Fruit fly (Drosophila melanogaster) whole organism, embryonic: ENCODE measurements around the gene Ube3a.
A peak's percentile ranks its signal among the peaks of the same experiment; 100 is the strongest.

ENCODE experiments used
- Adf1 ChIP-seq: fragments of 200-800 bp; sonication (Bioruptor generic); IDR thresholded peaks from 2 replicates; pipeline ENCODE4 v1.3.6; 2022; ENCODE audit warnings: missing biosample characterization, missing genetic modification characterization
- CG10543 ChIP-seq: fragments of 200-800 bp; sonication (Bioruptor generic); optimal IDR thresholded peaks from 3 replicates; lab custom pipeline; 2017; ENCODE audit warnings: missing biosample characterization, mild to moderate bottlenecking, missing genetic modification characterization, moderate library complexity
- CG14667 ChIP-seq: fragments of 200-800 bp; sonication (Bioruptor generic); IDR thresholded peaks from 2 replicates; pipeline ENCODE4 v1.3.6; 2022; ENCODE audit warnings: missing biosample characterization, missing genetic modification characterization
- CG1647 ChIP-seq: fragments of 200-800 bp; sonication (Bioruptor generic); optimal IDR thresholded peaks from 3 replicates; lab custom pipeline; 2016; ENCODE audit warnings: missing biosample characterization, missing genetic modification characterization
- CG18476 ChIP-seq: fragments of 200-800 bp; sonication (Bioruptor generic); optimal IDR thresholded peaks from 2 replicates; lab custom pipeline; 2016; ENCODE audit warnings: missing biosample characterization, mild to moderate bottlenecking, missing genetic modification characterization
- CG2120 ChIP-seq: fragments of 200-800 bp; sonication (Bioruptor generic); optimal IDR thresholded peaks from 3 replicates; lab custom pipeline; 2016; ENCODE audit warnings: missing biosample characterization, missing genetic modification characterization
- CG2199 ChIP-seq: fragments of 200-800 bp; sonication (Bioruptor generic); IDR thresholded peaks from 3 replicates; pipeline ENCODE4 v1.3.6; 2022; ENCODE audit warnings: missing biosample characterization, missing genetic modification characterization
- CG2875 ChIP-seq: fragments of 200-800 bp; sonication (Bioruptor generic); optimal IDR thresholded peaks from 2 replicates; lab custom pipeline; 2017; ENCODE audit warnings: missing biosample characterization, mild to moderate bottlenecking, missing genetic modification characterization, missing genetic modification reagents
- CG31365 ChIP-seq: fragments of 200-800 bp; sonication (Bioruptor generic); optimal IDR thresholded peaks from 2 replicates; lab custom pipeline; 2018; ENCODE audit warnings: missing biosample characterization, mild to moderate bottlenecking, missing genetic modification characterization
- CG3163 ChIP-seq: fragments of 200-800 bp; sonication (Bioruptor generic); optimal IDR thresholded peaks from 3 replicates; lab custom pipeline; 2016; ENCODE audit warnings: missing biosample characterization, missing genetic modification characterization
- CG4617 ChIP-seq: fragments of 200-800 bp; sonication (Bioruptor generic); optimal IDR thresholded peaks from 3 replicates; lab custom pipeline; 2016; ENCODE audit warnings: missing biosample characterization, missing genetic modification characterization, borderline replicate concordance
- CG4820 ChIP-seq: fragments of 200-800 bp; sonication (Bioruptor generic); optimal IDR thresholded peaks from 3 replicates; lab custom pipeline; 2016; ENCODE audit warnings: missing biosample characterization, missing genetic modification characterization
- CG4854 ChIP-seq: fragments of 200-800 bp; sonication (Bioruptor generic); optimal IDR thresholded peaks from 2 replicates; lab custom pipeline; 2016; ENCODE audit warnings: missing biosample characterization, missing genetic modification characterization, inconsistent platforms
- CG6254 ChIP-seq: fragments of 200-800 bp; sonication (Bioruptor generic); optimal IDR thresholded peaks from 3 replicates; lab custom pipeline; 2017; ENCODE audit warnings: mild to moderate bottlenecking, missing biosample characterization, missing genetic modification reagents, missing genetic modification characterization
- CG8281 ChIP-seq: fragments of 200-800 bp; sonication (Bioruptor generic); optimal IDR thresholded peaks from 2 replicates; lab custom pipeline; 2018; ENCODE audit warnings: missing biosample characterization, mild to moderate bottlenecking, missing genetic modification characterization, moderate library complexity
- CG8290 ChIP-seq, 3 experiments: fragments of 200-800 bp; sonication (Bioruptor generic); optimal IDR thresholded peaks; 2 replicates each; lab custom pipeline; 2016 to 2019; ENCODE audit warnings: missing biosample characterization in 3 of 3, missing genetic modification characterization in 3 of 3, mild to moderate bottlenecking in 2 of 3, moderate library complexity in 1 of 3
- D ChIP-seq, 2 experiments: fragments of 200-800 bp in 1 of 2; fragments of >200 bp in 1 of 2; sonication (Bioruptor generic) in 1 of 2; optimal IDR thresholded peaks; 2 replicates in 1 of 2; 3 replicates in 1 of 2; lab custom pipeline; 2017; ENCODE audit warnings: mild to moderate bottlenecking in 1 of 2, missing biosample characterization in 1 of 2, missing genetic modification characterization in 1 of 2, missing genetic modification reagents in 1 of 2
- Dfd ChIP-seq, 2 experiments: fragments of >200 bp; optimal IDR thresholded peaks; 2 replicates each; lab custom pipeline; 2017; ENCODE audit warnings: missing biosample characterization in 2 of 2, missing genetic modification characterization in 2 of 2
- HHEX ChIP-seq: fragments of 200-800 bp; sonication (Bioruptor generic); optimal IDR thresholded peaks from 3 replicates; lab custom pipeline; 2017; ENCODE audit warnings: missing biosample characterization, mild to moderate bottlenecking, missing genetic modification characterization, missing genetic modification reagents
- HLH3B ChIP-seq: fragments of 200-800 bp; sonication (Bioruptor generic); IDR thresholded peaks from 2 replicates; pipeline ENCODE4 v1.3.6; 2022; ENCODE audit warnings: missing biosample characterization, missing genetic modification characterization
- HLH54F ChIP-seq: fragments of 200-800 bp; sonication (Bioruptor generic); optimal IDR thresholded peaks from 3 replicates; lab custom pipeline; 2016; ENCODE audit warnings: missing biosample characterization, missing genetic modification characterization
- Jarid2 ChIP-seq: fragments of 200-800 bp; sonication (Bioruptor generic); optimal IDR thresholded peaks from 3 replicates; lab custom pipeline; 2017; ENCODE audit warnings: mild to moderate bottlenecking, missing biosample characterization, missing genetic modification reagents, missing genetic modification characterization
- MBD-R2 ChIP-seq: fragments of 200-800 bp; sonication (Bioruptor generic); IDR thresholded peaks from 2 replicates; pipeline ENCODE4 v1.3.6; 2022; ENCODE audit warnings: missing biosample characterization, missing genetic modification characterization
- MTF-1 ChIP-seq: fragments of 200-800 bp; sonication (Bioruptor generic); optimal IDR thresholded peaks from 2 replicates; lab custom pipeline; 2018; ENCODE audit warnings: missing biosample characterization, mild to moderate bottlenecking, missing genetic modification characterization, borderline replicate concordance
- Nf-YC ChIP-seq: fragments of 200-800 bp; optimal IDR thresholded peaks from 3 replicates; lab custom pipeline; 2019; ENCODE audit warnings: missing biosample characterization, mild to moderate bottlenecking, missing genetic modification characterization, moderate library complexity
- Poxn ChIP-seq: fragments of 200-800 bp; sonication (Bioruptor generic); IDR thresholded peaks from 2 replicates; pipeline ENCODE4 v1.3.6; 2022; ENCODE audit warnings: missing biosample characterization, missing genetic modification characterization
- Ptx1 ChIP-seq: fragments of 200-800 bp; sonication (Bioruptor generic); IDR thresholded peaks from 2 replicates; pipeline ENCODE4 v1.3.6; 2022; ENCODE audit warnings: missing biosample characterization, missing genetic modification characterization
- abd-A ChIP-seq: fragments of 200-800 bp; sonication (Bioruptor generic); optimal IDR thresholded peaks from 3 replicates; lab custom pipeline; 2019; ENCODE audit warnings: missing biosample characterization, mild to moderate bottlenecking, missing genetic modification characterization, moderate library complexity
- chif ChIP-seq, 2 experiments: fragments of 200-800 bp; sonication (Bioruptor generic); optimal IDR thresholded peaks; 3 replicates each; lab custom pipeline; 2016; ENCODE audit warnings: missing biosample characterization in 2 of 2, missing genetic modification characterization in 2 of 2
- chm ChIP-seq: fragments of 200-800 bp; sonication (Bioruptor generic); IDR thresholded peaks from 2 replicates; pipeline ENCODE4 v1.3.6; 2022; ENCODE audit warnings: missing biosample characterization, missing genetic modification characterization
- dysf ChIP-seq: fragments of 200-800 bp; sonication (Bioruptor generic); IDR thresholded peaks from 3 replicates; pipeline ENCODE4 v1.3.6; 2022; ENCODE audit warnings: missing biosample characterization, missing genetic modification characterization
- gce ChIP-seq: fragments of 200-800 bp; sonication (Bioruptor generic); IDR thresholded peaks from 3 replicates; pipeline ENCODE4 v1.3.6; 2022; ENCODE audit warnings: missing biosample characterization, missing genetic modification characterization
- gro ChIP-seq: fragments of 200-800 bp; sonication (Bioruptor generic); optimal IDR thresholded peaks from 2 replicates; lab custom pipeline; 2016; ENCODE audit warnings: missing biosample characterization, missing genetic modification characterization
- her ChIP-seq: fragments of 200-800 bp; sonication (Bioruptor generic); optimal IDR thresholded peaks from 2 replicates; lab custom pipeline; 2016; ENCODE audit warnings: missing biosample characterization, missing genetic modification characterization
- insv ChIP-seq, 2 experiments: fragments of 200-800 bp; sonication (Bioruptor generic); optimal IDR thresholded peaks; 3 replicates each; lab custom pipeline; 2016 to 2018; ENCODE audit warnings: missing biosample characterization in 2 of 2, missing genetic modification characterization in 2 of 2
- klu ChIP-seq: fragments of 200-800 bp; sonication (Bioruptor generic); IDR thresholded peaks from 2 replicates; pipeline ENCODE4 v1.3.6; 2022; ENCODE audit warnings: missing biosample characterization, missing genetic modification characterization
- nom ChIP-seq: fragments of 200-800 bp; sonication (Bioruptor generic); optimal IDR thresholded peaks from 2 replicates; lab custom pipeline; 2017; ENCODE audit warnings: missing biosample characterization, missing genetic modification characterization, mild to moderate bottlenecking, moderate library complexity, missing genetic modification reagents
- rib ChIP-seq: fragments of 200-800 bp; sonication (Bioruptor generic); IDR thresholded peaks from 2 replicates; pipeline ENCODE4 v1.3.6; 2022; ENCODE audit warnings: missing biosample characterization, missing genetic modification characterization
- row ChIP-seq: fragments of 200-800 bp; sonication (Bioruptor generic); IDR thresholded peaks from 3 replicates; pipeline ENCODE4 v1.3.6; 2022; ENCODE audit warnings: missing biosample characterization, missing genetic modification characterization
- sens ChIP-seq: fragments of 200-800 bp; sonication (Bioruptor generic); peaks from one replicate; lab custom pipeline; 2016; ENCODE audit warnings: missing biosample characterization, missing genetic modification characterization
- shn ChIP-seq: fragments of 200-800 bp; sonication (Bioruptor generic); optimal IDR thresholded peaks from 3 replicates; lab custom pipeline; 2016; ENCODE audit warnings: missing biosample characterization, missing genetic modification characterization
- stc ChIP-seq: fragments of 200-800 bp; sonication (Bioruptor generic); IDR thresholded peaks from 2 replicates; pipeline ENCODE4 v1.3.6; 2022; ENCODE audit warnings: missing biosample characterization, missing genetic modification characterization
- tna ChIP-seq: fragments of 200-800 bp; sonication (Bioruptor generic); IDR thresholded peaks from 2 replicates; pipeline ENCODE4 v1.3.6; 2022; ENCODE audit warnings: missing biosample characterization, missing genetic modification characterization; ENCODE audit not compliant: partially characterized antibody
- unc-4 ChIP-seq: fragments of 200-800 bp; sonication (Bioruptor generic); IDR thresholded peaks from 2 replicates; pipeline ENCODE4 v1.3.6; 2022; ENCODE audit warnings: missing biosample characterization, missing genetic modification characterization; ENCODE audit not compliant: partially characterized antibody
- wek ChIP-seq: fragments of 200-800 bp; sonication (Bioruptor generic); optimal IDR thresholded peaks from 3 replicates; lab custom pipeline; 2018; ENCODE audit warnings: missing biosample characterization, mild to moderate bottlenecking, missing genetic modification characterization, moderate library complexity
- wor ChIP-seq: fragments of 200-800 bp; sonication (Bioruptor generic); IDR thresholded peaks from 2 replicates; pipeline ENCODE4 v1.3.6; 2022; ENCODE audit warnings: missing biosample characterization, missing genetic modification characterization
- zen2 ChIP-seq: fragments of 200-800 bp; sonication (Bioruptor generic); IDR thresholded peaks from 3 replicates; pipeline ENCODE4 v1.3.6; 2022; ENCODE audit warnings: missing biosample characterization, missing genetic modification characterization; ENCODE audit not compliant: partially characterized antibody
- zf30C ChIP-seq: fragments of 200-800 bp; sonication (Bioruptor generic); optimal IDR thresholded peaks from 3 replicates; lab custom pipeline; 2018; ENCODE audit warnings: missing biosample characterization, mild to moderate bottlenecking, missing genetic modification characterization

The Ube3a gene

dm6 chr3L:11247370-11248255, 37.2 kb upstream of the Ube3a start (continued):
- peak; percentile 61 for TF ChIP-seq wek (GFP tag; lab: Kevin White, UChicago)
- TF ChIP-seq CG2120 (GFP tag; lab: Kevin White, UChicago) = no peak
- peak; percentile 80 for TF ChIP-seq sens (GFP tag; lab: Kevin White, UChicago)
- peak; percentile 90; the same call in 2 of the 3 replicates for TF ChIP-seq CG2199 (GFP tag; lab: Robert Waterston, UW)
- TF ChIP-seq zen2 = peak; percentile 66
- TF ChIP-seq Dfd (GFP tag; optimal IDR thresholded peaks at IDR 0.05; lab: Kevin White, UChicago) = no peak
- no peak for TF ChIP-seq Ptx1 (GFP tag; lab: Robert Waterston, UW)
- no peak for TF ChIP-seq CG8281 (tag; lab: Kevin White, UChicago)
- no peak for TF ChIP-seq unc-4 (GFP tag; lab: Robert Waterston, UW)
- no peak for TF ChIP-seq Nf-YC (tag; lab: Kevin White, UChicago)
- peak; percentile 77 for TF ChIP-seq chm (GFP tag; lab: Robert Waterston, UW)
- TF ChIP-seq CG4854 (GFP tag; lab: Kevin White, UChicago) = no peak
- peak; percentile 15 for TF ChIP-seq zf30C (GFP tag; lab: Kevin White, UChicago)
- no peak for TF ChIP-seq HLH54F (GFP tag; lab: Kevin White, UChicago)
- no peak for TF ChIP-seq Poxn (GFP tag; lab: Robert Waterston, UW)
- TF ChIP-seq CG8290 (GFP tag; optimal IDR thresholded peaks at IDR 0.05; lab: Kevin White, UChicago) = no peak
- TF ChIP-seq CG8290 (tag; optimal IDR thresholded peaks at IDR 0.05; lab: Kevin White, UChicago) = peak in 1 of 2 experiments; percentile 45
- TF ChIP-seq klu (GFP tag; lab: Robert Waterston, UW) = no peak
- TF ChIP-seq wor (GFP tag; lab: Robert Waterston, UW) = no peak
- no peak for TF ChIP-seq chif (GFP tag; optimal IDR thresholded peaks at IDR 0.05; lab: Kevin White, UChicago)
- 0 out of 3 replicates have a peak, but pooled peaks have one; percentile 6 for TF ChIP-seq gce (GFP tag; lab: Robert Waterston, UW)
- no peak for TF ChIP-seq CG4820 (GFP tag; lab: Kevin White, UChicago)
- TF ChIP-seq HLH3B (GFP tag; lab: Robert Waterston, UW) = no peak
- TF ChIP-seq gro = no peak
- no peak for TF ChIP-seq CG2875 (GFP tag; lab: Kevin White, UChicago)
- peak; percentile 24 for TF ChIP-seq Jarid2 (GFP tag; lab: Kevin White, UChicago)
- peak; percentile 80 for TF ChIP-seq nom (GFP tag; lab: Kevin White, UChicago)
- peak; percentile 89 for TF ChIP-seq Adf1 (GFP tag; lab: Robert Waterston, UW)
- TF ChIP-seq D (optimal IDR thresholded peaks at IDR 0.05; lab: Kevin White, UChicago) = no peak
- TF ChIP-seq D (GFP tag; optimal IDR thresholded peaks at IDR 0.05; lab: Kevin White, UChicago) = no peak
- peak in 1 of 2 experiments; percentile 45 for TF ChIP-seq insv (GFP tag; optimal IDR thresholded peaks at IDR 0.05; lab: Kevin White, UChicago)
- TF ChIP-seq row (GFP tag; lab: Robert Waterston, UW) = 0 out of 3 replicates have a peak, but pooled peaks have one; percentile 12
- TF ChIP-seq CG14667 = no peak
- TF ChIP-seq CG10543 (GFP tag; lab: Kevin White, UChicago) = no peak
- peak; percentile 42 for TF ChIP-seq abd-A
- peak; percentile 94 for TF ChIP-seq CG3163 (GFP tag; lab: Kevin White, UChicago)
- TF ChIP-seq CG1647 (GFP tag; lab: Kevin White, UChicago) = no peak
- peak; percentile 60; the same call in 1 of the 2 replicates for TF ChIP-seq rib (GFP tag; lab: Robert Waterston, UW)
- no peak for TF ChIP-seq MBD-R2 (GFP tag; lab: Robert Waterston, UW)
- no peak for TF ChIP-seq tna (GFP tag; lab: Robert Waterston, UW)
- peak; percentile 36 for TF ChIP-seq MTF-1 (GFP tag; lab: Kevin White, UChicago)
- TF ChIP-seq CG6254 (GFP tag; lab: Kevin White, UChicago) = no peak
- no peak for TF ChIP-seq CG4617 (GFP tag; lab: Kevin White, UChicago)
- no peak for TF ChIP-seq shn (GFP tag; lab: Kevin White, UChicago)
- TF ChIP-seq CG31365 (tag; lab: Kevin White, UChicago) = no peak
- TF ChIP-seq HHEX (GFP tag; lab: Kevin White, UChicago) = no peak
- TF ChIP-seq dysf = no peak
- peak; percentile 4 for TF ChIP-seq her (GFP tag; lab: Kevin White, UChicago)
- TF ChIP-seq stc (GFP tag; lab: Robert Waterston, UW) = peak; percentile 36; the same call in 1 of the 2 replicates
- TF ChIP-seq CG18476 = no peak
